Worm (Caenorhabditis elegans): Measurements from ENCODE around the gene Y55B1BL.2.

The Y55B1BL.2 gene

ce11 chrIII:432988-433387 is 30.4 kb downstream of the Y55B1BL.2 start (continued):
- TF ChIP-seq nhr-10 (tag; optimal IDR thresholded peaks at IDR 0.05) (peak; percentile 41), ceh-28 (tag; optimal IDR thresholded peaks at IDR 0.05) (no peak), ama-1 (optimal IDR thresholded peaks at IDR 0.05) (no peak), Y48G9A.11 (GFP tag; IDR thresholded peaks at IDR 0.05) (no peak), T20F7.1 (GFP tag; optimal IDR thresholded peaks at IDR 0.05) (no peak), jun-1 (tag; optimal IDR thresholded peaks at IDR 0.05) (no peak), aha-1 (tag) (peak; percentile 82), lin-38 (GFP tag; IDR thresholded peaks at IDR 0.05) (peak; percentile 66), nhr-237 (tag; optimal IDR thresholded peaks at IDR 0.05) (no peak), nhr-102 (tag; optimal IDR thresholded peaks at IDR 0.05) (peak; percentile 25), nhr-48 (tag; optimal IDR thresholded peaks at IDR 0.05) (peak; percentile 27), tag-97 (GFP tag; IDR thresholded peaks at IDR 0.05) (no peak), dmd-9 (GFP tag; IDR thresholded peaks at IDR 0.05) (no peak), Y105C5A.15 (GFP tag; IDR thresholded peaks at IDR 0.05) (no peak), gei-8 (GFP tag; optimal IDR thresholded peaks at IDR 0.05) (no peak), hmg-1.1 (GFP tag; IDR thresholded peaks at IDR 0.05) (peak; percentile 89), nhr-25 (tag; optimal IDR thresholded peaks at IDR 0.05; ENCODE audit: borderline replicate concordance, insufficient read depth) (peak; percentile 75), egl-43 (GFP tag; IDR thresholded peaks at IDR 0.05) (peak; percentile 69; the same call in 1 of the 2 replicates), Y75B8A.6 (GFP tag; IDR thresholded peaks at IDR 0.05) (no peak), zfp-3 (GFP tag; conservative IDR thresholded peaks at IDR 0.05) (no peak), nhr-76 (tag; optimal IDR thresholded peaks at IDR 0.05) (no peak), sdz-12 (GFP tag; optimal IDR thresholded peaks at IDR 0.05) (no peak), mxl-3 (GFP tag; optimal IDR thresholded peaks at IDR 0.05) (peak; percentile 80), lin-13 (GFP tag; optimal IDR thresholded peaks at IDR 0.05) (no peak), ztf-7 (tag; optimal IDR thresholded peaks at IDR 0.05) (no peak), lim-7 (GFP tag; IDR thresholded peaks at IDR 0.05) (no peak), tra-1 (GFP tag; IDR thresholded peaks at IDR 0.05) (no peak), ceh-20 (GFP tag; IDR thresholded peaks at IDR 0.05) (peak; percentile 44; the same call in 1 of the 2 replicates), dmd-6 (GFP tag; IDR thresholded peaks at IDR 0.05) (peak; percentile 52; the same call in 1 of the 2 replicates), php-3 (GFP tag; IDR thresholded peaks at IDR 0.05) (0 out of 2 replicates have a peak, but pooled peaks have one; percentile 35), nhr-77 (tag; optimal IDR thresholded peaks at IDR 0.05) (peak; percentile 24), skn-1 (tag; optimal IDR thresholded peaks at IDR 0.05) (no peak), ceh-32 (tag; optimal IDR thresholded peaks at IDR 0.05; ENCODE audit: poor library complexity) (no peak), lir-3 (tag; optimal IDR thresholded peaks at IDR 0.05) (no peak), vab-7 (GFP tag; IDR thresholded peaks at IDR 0.05) (no peak), F10B5.3 (tag; optimal IDR thresholded peaks at IDR 0.05) (no peak), unc-39 (tag; optimal IDR thresholded peaks at IDR 0.05) (no peak), unc-62 (GFP tag; optimal IDR thresholded peaks at IDR 0.05 in 1 of 2) (peak in 1 of 2 experiments; percentile 98), unc-62 (tag; optimal IDR thresholded peaks at IDR 0.05) (no peak), aly-2 (tag; optimal IDR thresholded peaks at IDR 0.05) (no peak), ZK546.5 (tag; optimal IDR thresholded peaks at IDR 0.05) (no peak), nhr-11 (tag; optimal IDR thresholded peaks at IDR 0.05) (no peak), ceh-82 (tag; optimal IDR thresholded peaks at IDR 0.05) (no peak), madf-5 (GFP tag; IDR thresholded peaks at IDR 0.05) (no peak), ceh-62 (tag; optimal IDR thresholded peaks at IDR 0.05) (no peak), daf-19 (GFP tag; conservative IDR thresholded peaks at IDR 0.05) (no peak), ZK337.2 (GFP tag; IDR thresholded peaks at IDR 0.05) (no peak), ces-1 (GFP tag; optimal IDR thresholded peaks at IDR 0.05) (no peak), F26F4.8 (GFP tag; conservative IDR thresholded peaks at IDR 0.05) (no peak), saeg-2 (GFP tag; IDR thresholded peaks at IDR 0.05) (no peak), F44E2.7 (GFP tag; IDR thresholded peaks at IDR 0.05) (no peak), mdt-29 (GFP tag; IDR thresholded peaks at IDR 0.05) (no peak), lin-39 (tag; optimal IDR thresholded peaks at IDR 0.05) (no peak), zag-1 (tag; optimal IDR thresholded peaks at IDR 0.05) (no peak)

Measured in whole organism, L4 larva.